Fruit fly (Drosophila melanogaster) whole organism, prepupa: ENCODE results near the gene CG13599.

Experiments used
- CG10631 ChIP-seq: fragments of 200-800 bp; sonication (Bioruptor generic); optimal IDR thresholded peaks from 2 replicates; lab custom pipeline; 2016; ENCODE audit warnings: missing biosample characterization, missing genetic modification characterization
- CG11762 ChIP-seq: fragments of 200-800 bp; sonication (Bioruptor generic); optimal IDR thresholded peaks from 3 replicates; lab custom pipeline; 2016; ENCODE audit warnings: missing biosample characterization, missing genetic modification characterization; ENCODE audit not compliant: insufficient read depth
- CG11902 ChIP-seq: fragments of 200-800 bp; sonication (Bioruptor generic); optimal IDR thresholded peaks from 3 replicates; lab custom pipeline; 2016; ENCODE audit warnings: missing biosample characterization, missing genetic modification characterization
- CG15336 ChIP-seq: fragments of 200-800 bp; sonication (Bioruptor generic); IDR thresholded peaks from 2 replicates; pipeline ENCODE4 v1.3.6; 2022; ENCODE audit warnings: missing biosample characterization, missing genetic modification characterization
- CG1621 ChIP-seq: fragments of 200-800 bp; sonication (Bioruptor generic); optimal IDR thresholded peaks from 3 replicates; lab custom pipeline; 2018; ENCODE audit warnings: missing biosample characterization, mild to moderate bottlenecking, missing genetic modification characterization
- CG31627 ChIP-seq: fragments of 200-800 bp; sonication (Bioruptor generic); optimal IDR thresholded peaks from 3 replicates; lab custom pipeline; 2016; ENCODE audit warnings: missing biosample characterization, missing genetic modification characterization
- CG3919 ChIP-seq: fragments of 200-800 bp; sonication (Bioruptor generic); optimal IDR thresholded peaks from 3 replicates; lab custom pipeline; 2016; ENCODE audit warnings: missing biosample characterization, missing genetic modification characterization
- CG6792 ChIP-seq: fragments of 200-800 bp; sonication (Bioruptor generic); optimal IDR thresholded peaks from 3 replicates; lab custom pipeline; 2016; ENCODE audit warnings: missing biosample characterization, missing genetic modification characterization
- CG6854 ChIP-seq: fragments of 200-800 bp; sonication (Bioruptor generic); optimal IDR thresholded peaks from 2 replicates; lab custom pipeline; 2017; ENCODE audit warnings: missing biosample characterization, mild to moderate bottlenecking, missing genetic modification characterization
- CG7368 ChIP-seq: fragments of 200-800 bp; sonication (Bioruptor generic); optimal IDR thresholded peaks from 3 replicates; lab custom pipeline; 2016; ENCODE audit warnings: missing biosample characterization, missing genetic modification characterization
- CG8119 ChIP-seq: fragments of 200-800 bp; sonication (Bioruptor generic); IDR thresholded peaks from 3 replicates; pipeline ENCODE4 v1.3.6; 2022; ENCODE audit warnings: missing biosample characterization, missing genetic modification characterization
- CG8319 ChIP-seq: fragments of 200-800 bp; sonication (Bioruptor generic); optimal IDR thresholded peaks from 3 replicates; lab custom pipeline; 2016; ENCODE audit warnings: missing biosample characterization, missing genetic modification characterization
- CG9139 ChIP-seq: fragments of 200-800 bp; sonication (Bioruptor generic); optimal IDR thresholded peaks from 3 replicates; lab custom pipeline; 2017; ENCODE audit warnings: missing biosample characterization, mild to moderate bottlenecking, missing genetic modification characterization
- Eip75B ChIP-seq: fragments of 200-800 bp; sonication (Bioruptor generic); optimal IDR thresholded peaks from 3 replicates; lab custom pipeline; 2016; ENCODE audit warnings: missing biosample characterization, missing genetic modification characterization
- Eip78C ChIP-seq: fragments of 200-800 bp; sonication (Bioruptor generic); peaks from one replicate; lab custom pipeline; 2016; ENCODE audit warnings: missing biosample characterization, missing genetic modification characterization
- Eip93F ChIP-seq: fragments of 200-800 bp; sonication (Bioruptor generic); optimal IDR thresholded peaks from 2 replicates; lab custom pipeline; 2016; ENCODE audit warnings: missing biosample characterization, mild to moderate bottlenecking, missing genetic modification characterization
- Ets21C ChIP-seq: fragments of 200-800 bp; sonication (Bioruptor generic); optimal IDR thresholded peaks from 3 replicates; lab custom pipeline; 2016; ENCODE audit warnings: missing biosample characterization, missing genetic modification characterization
- Ets96B ChIP-seq: fragments of 200-800 bp; optimal IDR thresholded peaks from 2 replicates; lab custom pipeline; 2019; ENCODE audit warnings: missing biosample characterization, mild to moderate bottlenecking, missing genetic modification characterization, moderate library complexity
- Gug ChIP-seq: fragments of 200-800 bp; sonication (Bioruptor generic); IDR thresholded peaks from 2 replicates; pipeline ENCODE4 v1.3.6; 2022; ENCODE audit warnings: missing biosample characterization, missing genetic modification characterization
- Hr39 ChIP-seq: fragments of 200-800 bp; sonication (Bioruptor generic); optimal IDR thresholded peaks from 2 replicates; lab custom pipeline; 2016; ENCODE audit warnings: missing biosample characterization, missing genetic modification characterization
- Hr4 ChIP-seq: fragments of 200-800 bp; sonication (Bioruptor generic); optimal IDR thresholded peaks from 3 replicates; lab custom pipeline; 2016; ENCODE audit warnings: missing biosample characterization, missing genetic modification characterization
- Met ChIP-seq: fragments of 200-800 bp; sonication (Bioruptor generic); optimal IDR thresholded peaks from 3 replicates; lab custom pipeline; 2016; ENCODE audit warnings: missing biosample characterization, missing genetic modification characterization
- OdsH ChIP-seq: fragments of 200-800 bp; sonication (Bioruptor generic); optimal IDR thresholded peaks from 3 replicates; lab custom pipeline; 2016; ENCODE audit warnings: missing biosample characterization, missing genetic modification characterization
- Smox ChIP-seq: fragments of 200-800 bp; sonication (Bioruptor generic); optimal IDR thresholded peaks from 3 replicates; lab custom pipeline; 2016; ENCODE audit warnings: missing biosample characterization, missing genetic modification characterization
- Sox102F ChIP-seq: fragments of 200-800 bp; sonication (Bioruptor generic); optimal IDR thresholded peaks from 2 replicates; lab custom pipeline; 2016; ENCODE audit warnings: missing biosample characterization, mild to moderate bottlenecking, missing genetic modification characterization
- Sox14 ChIP-seq: fragments of 200-800 bp; sonication (Bioruptor generic); optimal IDR thresholded peaks from 3 replicates; lab custom pipeline; 2016; ENCODE audit warnings: missing biosample characterization, missing genetic modification characterization
- Sox15 ChIP-seq: fragments of 200-800 bp; sonication (Bioruptor generic); optimal IDR thresholded peaks from 3 replicates; lab custom pipeline; 2016; ENCODE audit warnings: missing biosample characterization, missing genetic modification characterization
- achi ChIP-seq: fragments of 200-800 bp; sonication (Bioruptor generic); optimal IDR thresholded peaks from 3 replicates; lab custom pipeline; 2016; ENCODE audit warnings: missing biosample characterization, missing genetic modification characterization
- cyc ChIP-seq: fragments of 200-800 bp; sonication (Bioruptor generic); optimal IDR thresholded peaks from 3 replicates; lab custom pipeline; 2016; ENCODE audit warnings: missing biosample characterization, missing genetic modification characterization
- dac ChIP-seq: fragments of 200-800 bp; sonication (Bioruptor generic); optimal IDR thresholded peaks from 2 replicates; lab custom pipeline; 2017; ENCODE audit warnings: missing biosample characterization, mild to moderate bottlenecking, missing genetic modification characterization
- dsx ChIP-seq: fragments of 200-800 bp; optimal IDR thresholded peaks from 3 replicates; lab custom pipeline; 2019; ENCODE audit warnings: missing biosample characterization, mild to moderate bottlenecking, missing genetic modification characterization, moderate library complexity; ENCODE audit not compliant: poor library complexity, severe bottlenecking
- eg ChIP-seq: fragments of 200-800 bp; sonication (Bioruptor generic); IDR thresholded peaks from 3 replicates; pipeline ENCODE4 v1.3.6; 2022; ENCODE audit warnings: missing biosample characterization, missing genetic modification characterization
- esn ChIP-seq: fragments of 200-800 bp; sonication (Bioruptor generic); optimal IDR thresholded peaks from 2 replicates; lab custom pipeline; 2016; ENCODE audit warnings: missing biosample characterization, mild to moderate bottlenecking, missing genetic modification characterization, moderate library complexity
- fd59A ChIP-seq: fragments of 200-800 bp; sonication (Bioruptor generic); optimal IDR thresholded peaks from 2 replicates; lab custom pipeline; 2017; ENCODE audit warnings: missing biosample characterization, mild to moderate bottlenecking, missing genetic modification characterization, missing genetic modification reagents
- fd85E ChIP-seq: fragments of 200-800 bp; sonication (Bioruptor generic); optimal IDR thresholded peaks from 3 replicates; lab custom pipeline; 2016; ENCODE audit warnings: missing biosample characterization, missing genetic modification characterization
- lz ChIP-seq: fragments of 200-800 bp; sonication (Bioruptor generic); optimal IDR thresholded peaks from 3 replicates; lab custom pipeline; 2016; ENCODE audit warnings: missing biosample characterization, missing genetic modification characterization
- pdm3 ChIP-seq: fragments of 200-800 bp; sonication (Bioruptor generic); optimal IDR thresholded peaks from 3 replicates; lab custom pipeline; 2016; ENCODE audit warnings: missing biosample characterization, missing genetic modification characterization
- salr ChIP-seq, 2 experiments: fragments of 200-800 bp; sonication (Bioruptor generic); optimal IDR thresholded peaks; 3 replicates each; lab custom pipeline; 2016 to 2018; ENCODE audit warnings: missing biosample characterization in 2 of 2, missing genetic modification characterization in 2 of 2, mild to moderate bottlenecking in 1 of 2
- ss ChIP-seq, 2 experiments: fragments of 200-800 bp; sonication (Bioruptor generic); optimal IDR thresholded peaks; 2 replicates in 1 of 2; 3 replicates in 1 of 2; lab custom pipeline; 2017 to 2018; ENCODE audit warnings: mild to moderate bottlenecking in 2 of 2, missing biosample characterization in 2 of 2, missing genetic modification characterization in 2 of 2, moderate library complexity in 1 of 2
- topi ChIP-seq: fragments of 200-800 bp; sonication (Bioruptor generic); optimal IDR thresholded peaks from 3 replicates; lab custom pipeline; 2016; ENCODE audit warnings: missing biosample characterization, missing genetic modification characterization
- vri ChIP-seq: fragments of 200-800 bp; sonication (Bioruptor generic); optimal IDR thresholded peaks from 3 replicates; lab custom pipeline; 2016; ENCODE audit warnings: missing biosample characterization, mild to moderate bottlenecking, missing genetic modification characterization

Gene CG13599

dm6 chr3R:23890886-23891285 lies 40.6 kb upstream of the CG13599 start, which contains the start of gene TfIIA-S:
Gene TfIIA-S, minus strand, starts transcription at chr3R:23891060.
- TF ChIP-seq Sox15 (GFP tag; lab: Kevin White, UChicago) (peak; percentile 27), CG8319 (GFP tag; lab: Kevin White, UChicago) (no peak), salr (GFP tag; optimal IDR thresholded peaks at IDR 0.05; lab: Kevin White, UChicago) (peak in 1 of 2 experiments; percentile 34), Ets21C (GFP tag; lab: Kevin White, UChicago) (peak; percentile 56), Gug (GFP tag; lab: Robert Waterston, UW) (no peak), CG10631 (peak; percentile 55), CG31627 (GFP tag; lab: Kevin White, UChicago) (peak; percentile 82), CG9139 (GFP tag; lab: Kevin White, UChicago) (no peak), cyc (GFP tag; lab: Kevin White, UChicago) (peak; percentile 74), esn (GFP tag; lab: Kevin White, UChicago) (peak; percentile 71), Sox14 (GFP tag; lab: Kevin White, UChicago) (peak; percentile 57), dsx (no peak), topi (no peak), Sox102F (GFP tag; lab: Kevin White, UChicago) (no peak), achi (peak; percentile 64), OdsH (GFP tag; lab: Kevin White, UChicago) (no peak), Ets96B (tag; lab: Kevin White, UChicago) (no peak), Eip75B (GFP tag; lab: Kevin White, UChicago) (no peak), dac (GFP tag; lab: Kevin White, UChicago) (no peak), Met (GFP tag; lab: Kevin White, UChicago) (no peak), CG11902 (GFP tag; lab: Kevin White, UChicago) (peak; percentile 51), vri (GFP tag; lab: Kevin White, UChicago) (no peak), CG11762 (no peak), ss (GFP tag; optimal IDR thresholded peaks at IDR 0.05; lab: Kevin White, UChicago) (peak in 1 of 2 experiments; percentile 25), Eip78C (GFP tag; lab: Kevin White, UChicago) (peak; percentile 59), CG3919 (peak; percentile 71), CG8119 (GFP tag; lab: Robert Waterston, UW) (no peak), lz (GFP tag; lab: Kevin White, UChicago) (peak; percentile 71), CG1621 (tag; lab: Kevin White, UChicago) (peak; percentile 65), pdm3 (GFP tag; lab: Kevin White, UChicago) (no peak), fd85E (no peak), Hr39 (peak; percentile 63), CG6792 (GFP tag; lab: Kevin White, UChicago) (peak; percentile 23), CG6854 (GFP tag; lab: Kevin White, UChicago) (peak; percentile 29)

DNA sequence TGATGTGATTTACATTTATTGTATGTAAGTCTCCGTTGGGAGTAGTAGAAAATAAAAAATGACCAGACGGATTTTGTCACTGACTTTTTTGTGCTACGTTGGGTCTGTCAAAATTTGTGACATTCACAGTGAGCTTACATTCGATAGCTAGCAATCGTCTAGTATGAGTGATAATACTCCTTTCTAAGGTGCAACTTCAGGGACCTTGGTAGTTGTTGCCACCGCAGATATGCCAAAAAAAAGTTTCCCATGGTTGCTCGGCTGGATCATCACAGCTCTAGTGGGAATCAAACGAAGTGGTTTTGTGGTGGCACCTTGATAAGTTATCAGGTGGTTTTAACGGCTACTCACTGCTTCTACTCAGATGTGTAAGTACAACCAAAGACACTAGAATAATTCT lies 38.0 kb upstream of the CG13599 start, which contains the start of gene tbrd-1:
tbrd-1 (minus strand) TSS at position 101 of the 400 bp plus-strand sequence.
- TF ChIP-seq CG8119 (GFP tag; lab: Robert Waterston, UW) (no peak), Eip93F (GFP tag; lab: Kevin White, UChicago) (no peak), eg (GFP tag; lab: Robert Waterston, UW) (no peak), Hr4 (GFP tag; lab: Kevin White, UChicago) (no peak), CG1621 (tag; lab: Kevin White, UChicago) (no peak), CG11762 (no peak), CG6792 (GFP tag; lab: Kevin White, UChicago) (no peak), cyc (GFP tag; lab: Kevin White, UChicago) (no peak), fd59A (GFP tag; lab: Kevin White, UChicago) (no peak), CG6854 (GFP tag; lab: Kevin White, UChicago) (no peak), Smox (GFP tag; lab: Kevin White, UChicago) (no peak), CG7368 (GFP tag; lab: Kevin White, UChicago) (no peak), CG8319 (GFP tag; lab: Kevin White, UChicago) (no peak), CG15336 (GFP tag; lab: Robert Waterston, UW) (no peak)
